Fruit fly (Drosophila melanogaster) whole organism, embryonic: ENCODE data around the gene Rbcn-3B.
A peak's percentile ranks its signal among the peaks of the same experiment; 100 is the strongest.

Experiments used
- CG10147 ChIP-seq: fragments of 200-800 bp; sonication (Bioruptor generic); optimal IDR thresholded peaks from 2 replicates; lab custom pipeline; 2019; ENCODE audit warnings: missing biosample characterization, mild to moderate bottlenecking, missing genetic modification characterization, moderate library complexity
- CG1024 ChIP-seq: fragments of 200-800 bp; sonication (Bioruptor generic); IDR thresholded peaks from 2 replicates; pipeline ENCODE4 v1.3.6; 2022; ENCODE audit warnings: missing biosample characterization, missing genetic modification characterization
- CG10321 ChIP-seq: fragments of 200-800 bp; sonication (Bioruptor generic); IDR thresholded peaks from 2 replicates; pipeline ENCODE4 v1.3.6; 2022; ENCODE audit warnings: missing biosample characterization, missing genetic modification characterization
- CG10462 ChIP-seq: fragments of 200-800 bp; sonication (Bioruptor generic); optimal IDR thresholded peaks from 2 replicates; lab custom pipeline; 2016; ENCODE audit warnings: missing biosample characterization, missing genetic modification characterization
- CG11085 ChIP-seq: fragments of 200-800 bp; sonication (Bioruptor generic); IDR thresholded peaks from 2 replicates; pipeline ENCODE4 v1.3.6; 2022; ENCODE audit warnings: missing biosample characterization, missing genetic modification characterization
- CG12104 ChIP-seq: fragments of 200-800 bp; sonication (Bioruptor generic); optimal IDR thresholded peaks from 3 replicates; lab custom pipeline; 2016; ENCODE audit warnings: missing biosample characterization, missing genetic modification characterization
- CG14014 ChIP-seq: fragments of 200-800 bp; sonication (Bioruptor generic); IDR thresholded peaks from 2 replicates; pipeline ENCODE4 v1.3.6; 2022; ENCODE audit warnings: missing biosample characterization, missing genetic modification characterization
- CG14050 ChIP-seq: fragments of 200-800 bp; sonication (Bioruptor generic); IDR thresholded peaks from 3 replicates; pipeline ENCODE4 v1.3.6; 2022; ENCODE audit warnings: missing biosample characterization, missing genetic modification characterization
- CG15011 ChIP-seq: fragments of 200-800 bp; sonication (Bioruptor generic); optimal IDR thresholded peaks from 3 replicates; lab custom pipeline; 2018; ENCODE audit warnings: missing biosample characterization, mild to moderate bottlenecking, missing genetic modification characterization
- CG15696 ChIP-seq: fragments of 200-800 bp; sonication (Bioruptor generic); optimal IDR thresholded peaks from 2 replicates; lab custom pipeline; 2019; ENCODE audit warnings: missing biosample characterization, mild to moderate bottlenecking, missing genetic modification characterization, moderate library complexity
- CG16815 ChIP-seq: fragments of 200-800 bp; sonication (Bioruptor generic); optimal IDR thresholded peaks from 3 replicates; lab custom pipeline; 2017; ENCODE audit warnings: missing biosample characterization, mild to moderate bottlenecking, missing genetic modification characterization
- CG17612 ChIP-seq: fragments of 200-800 bp; sonication (Bioruptor generic); IDR thresholded peaks from 2 replicates; pipeline ENCODE4 v1.3.6; 2022; ENCODE audit warnings: missing biosample characterization, missing genetic modification characterization
- CG32532 ChIP-seq: fragments of 200-800 bp; sonication (Bioruptor generic); IDR thresholded peaks from 2 replicates; pipeline ENCODE4 v1.3.6; 2022; ENCODE audit warnings: missing biosample characterization, missing genetic modification characterization
- CG34422 ChIP-seq: fragments of 200-800 bp; sonication (Bioruptor generic); IDR thresholded peaks from 3 replicates; pipeline ENCODE4 v1.3.6; 2022; ENCODE audit warnings: missing biosample characterization, missing genetic modification characterization
- CG4707 ChIP-seq: fragments of 200-800 bp; sonication (Bioruptor generic); optimal IDR thresholded peaks from 2 replicates; lab custom pipeline; 2018; ENCODE audit warnings: missing biosample characterization, mild to moderate bottlenecking, missing genetic modification characterization, moderate library complexity
- CG6272 ChIP-seq: fragments of 200-800 bp; sonication (Bioruptor generic); IDR thresholded peaks from 2 replicates; pipeline ENCODE4 v1.3.6; 2022; ENCODE audit warnings: missing biosample characterization, missing genetic modification characterization
- CG6683 ChIP-seq: fragments of 200-800 bp; sonication (Bioruptor generic); optimal IDR thresholded peaks from 2 replicates; lab custom pipeline; 2017; ENCODE audit warnings: missing biosample characterization, mild to moderate bottlenecking, missing genetic modification characterization, missing genetic modification reagents
- CG7357 ChIP-seq: fragments of 200-800 bp; sonication (Bioruptor generic); IDR thresholded peaks from 3 replicates; pipeline ENCODE4 v1.3.6; 2022; ENCODE audit warnings: missing biosample characterization, missing genetic modification characterization
- CG7745 ChIP-seq: fragments of 200-800 bp; sonication (Bioruptor generic); optimal IDR thresholded peaks from 2 replicates; lab custom pipeline; 2018; ENCODE audit warnings: missing biosample characterization, mild to moderate bottlenecking, missing genetic modification characterization, moderate library complexity
- CG7786 ChIP-seq: fragments of 200-800 bp; sonication (Bioruptor generic); optimal IDR thresholded peaks from 2 replicates; lab custom pipeline; 2016; ENCODE audit warnings: missing biosample characterization, missing genetic modification characterization
- CG7987 ChIP-seq: fragments of 200-800 bp; sonication (Bioruptor generic); optimal IDR thresholded peaks from 2 replicates; lab custom pipeline; 2018; ENCODE audit warnings: missing biosample characterization, mild to moderate bottlenecking, missing genetic modification characterization, moderate library complexity
- CG8089 ChIP-seq: fragments of 200-800 bp; sonication (Bioruptor generic); optimal IDR thresholded peaks from 3 replicates; lab custom pipeline; 2016; ENCODE audit warnings: missing biosample characterization, missing genetic modification characterization
- CG8281 ChIP-seq: fragments of 200-800 bp; sonication (Bioruptor generic); optimal IDR thresholded peaks from 2 replicates; lab custom pipeline; 2018; ENCODE audit warnings: missing biosample characterization, mild to moderate bottlenecking, missing genetic modification characterization, moderate library complexity
- Hr78 ChIP-seq, 2 experiments: fragments of 200-800 bp in 1 of 2; fragments of >200 bp in 1 of 2; sonication (Bioruptor generic) in 1 of 2; optimal IDR thresholded peaks; 2 replicates each; lab custom pipeline; 2017 to 2019; ENCODE audit warnings: missing biosample characterization in 2 of 2, missing genetic modification characterization in 2 of 2, mild to moderate bottlenecking in 1 of 2, moderate library complexity in 1 of 2
- Max ChIP-seq: fragments of 200-800 bp; sonication (Bioruptor generic); optimal IDR thresholded peaks from 2 replicates; lab custom pipeline; 2016; ENCODE audit warnings: missing biosample characterization, mild to moderate bottlenecking, missing genetic modification characterization
- NC2β ChIP-seq: fragments of 200-800 bp; sonication (Bioruptor generic); optimal IDR thresholded peaks from 2 replicates; lab custom pipeline; 2016; ENCODE audit warnings: missing biosample characterization, missing genetic modification characterization
- NK7.1 ChIP-seq: fragments of 200-800 bp; sonication (Bioruptor generic); optimal IDR thresholded peaks from 3 replicates; lab custom pipeline; 2016; ENCODE audit warnings: missing biosample characterization, missing genetic modification characterization
- Nf-YB ChIP-seq: fragments of 200-800 bp; sonication (Bioruptor generic); optimal IDR thresholded peaks from 3 replicates; lab custom pipeline; 2019; ENCODE audit warnings: missing biosample characterization, mild to moderate bottlenecking, missing genetic modification characterization, moderate library complexity
- Poxn ChIP-seq: fragments of 200-800 bp; sonication (Bioruptor generic); IDR thresholded peaks from 2 replicates; pipeline ENCODE4 v1.3.6; 2022; ENCODE audit warnings: missing biosample characterization, missing genetic modification characterization
- Stat92E ChIP-seq, 3 experiments: fragments of >200 bp in 2 of 3; fragments of 200-800 bp in 1 of 3; sonication (Bioruptor generic) in 1 of 3; optimal IDR thresholded peaks; 2 replicates each; lab custom pipeline; 2017 to 2019; ENCODE audit warnings: missing biosample characterization in 3 of 3, missing genetic modification characterization in 3 of 3, mild to moderate bottlenecking in 1 of 3, moderate library complexity in 1 of 3
- Xbp1 ChIP-seq: fragments of 200-800 bp; sonication (Bioruptor generic); optimal IDR thresholded peaks from 3 replicates; lab custom pipeline; 2016; ENCODE audit warnings: missing biosample characterization, mild to moderate bottlenecking, missing genetic modification characterization
- ab ChIP-seq: fragments of 200-800 bp; sonication (Bioruptor generic); optimal IDR thresholded peaks from 2 replicates; lab custom pipeline; 2016; ENCODE audit warnings: missing biosample characterization, missing genetic modification characterization
- ac ChIP-seq: fragments of 200-800 bp; sonication (Bioruptor generic); optimal IDR thresholded peaks from 3 replicates; lab custom pipeline; 2017; ENCODE audit warnings: missing biosample characterization, mild to moderate bottlenecking, missing genetic modification characterization
- bbx ChIP-seq: fragments of 200-800 bp; sonication (Bioruptor generic); IDR thresholded peaks from 2 replicates; pipeline ENCODE4 v1.3.6; 2022; ENCODE audit warnings: missing biosample characterization, missing genetic modification characterization; ENCODE audit not compliant: partially characterized antibody
- btn ChIP-seq: fragments of 200-800 bp; sonication (Bioruptor generic); optimal IDR thresholded peaks from 2 replicates; lab custom pipeline; 2016; ENCODE audit warnings: missing biosample characterization, missing genetic modification characterization
- dmrt99B ChIP-seq: fragments of 200-800 bp; sonication (Bioruptor generic); optimal IDR thresholded peaks from 2 replicates; lab custom pipeline; 2018; ENCODE audit warnings: missing biosample characterization, mild to moderate bottlenecking, missing genetic modification characterization, moderate library complexity
- fd3F ChIP-seq: fragments of 200-800 bp; sonication (Bioruptor generic); optimal IDR thresholded peaks from 2 replicates; lab custom pipeline; 2018; ENCODE audit warnings: missing biosample characterization, mild to moderate bottlenecking, missing genetic modification characterization, moderate library complexity
- inv ChIP-seq: fragments of 200-800 bp; sonication (Bioruptor generic); IDR thresholded peaks from 2 replicates; pipeline ENCODE4 v1.3.6; 2022; ENCODE audit warnings: missing biosample characterization, missing genetic modification characterization; ENCODE audit not compliant: partially characterized antibody
- jumu ChIP-seq: fragments of 200-800 bp; sonication (Bioruptor generic); optimal IDR thresholded peaks from 3 replicates; lab custom pipeline; 2016; ENCODE audit warnings: missing biosample characterization, missing genetic modification characterization
- maf-S ChIP-seq: fragments of 200-800 bp; sonication (Bioruptor generic); optimal IDR thresholded peaks from 2 replicates; lab custom pipeline; 2016; ENCODE audit warnings: missing biosample characterization, missing genetic modification characterization
- mld ChIP-seq: fragments of 200-800 bp; sonication (Bioruptor generic); IDR thresholded peaks from 3 replicates; pipeline ENCODE4 v1.3.6; 2022; ENCODE audit warnings: missing biosample characterization, missing genetic modification characterization; ENCODE audit not compliant: partially characterized antibody
- org-1 ChIP-seq: fragments of 200-800 bp; sonication (Bioruptor generic); optimal IDR thresholded peaks from 2 replicates; lab custom pipeline; 2017; ENCODE audit warnings: missing biosample characterization, missing genetic modification characterization
- phol ChIP-seq: fragments of 200-800 bp; sonication (Bioruptor generic); optimal IDR thresholded peaks from 3 replicates; lab custom pipeline; 2018; ENCODE audit warnings: missing biosample characterization, mild to moderate bottlenecking, missing genetic modification characterization, moderate library complexity
- pita ChIP-seq: fragments of 200-800 bp; sonication (Bioruptor generic); optimal IDR thresholded peaks from 2 replicates; lab custom pipeline; 2017; ENCODE audit warnings: missing biosample characterization, mild to moderate bottlenecking, missing genetic modification characterization
- scrt ChIP-seq: fragments of 200-800 bp; sonication (Bioruptor generic); optimal IDR thresholded peaks from 2 replicates; lab custom pipeline; 2018; ENCODE audit warnings: missing biosample characterization, mild to moderate bottlenecking, missing genetic modification characterization, moderate library complexity
- trh ChIP-seq: fragments of 200-800 bp; sonication (Bioruptor generic); optimal IDR thresholded peaks from 2 replicates; lab custom pipeline; 2016; ENCODE audit warnings: missing biosample characterization, missing genetic modification characterization
- tup ChIP-seq: fragments of 200-800 bp; sonication (Bioruptor generic); optimal IDR thresholded peaks from 2 replicates; lab custom pipeline; 2016; ENCODE audit warnings: missing biosample characterization, mild to moderate bottlenecking, missing genetic modification characterization, moderate library complexity
- vvl ChIP-seq: fragments of 200-800 bp; sonication (Bioruptor generic); IDR thresholded peaks from 2 replicates; pipeline ENCODE4 v1.3.6; 2022; ENCODE audit warnings: missing biosample characterization, missing genetic modification characterization
- wor ChIP-seq: fragments of 200-800 bp; sonication (Bioruptor generic); IDR thresholded peaks from 2 replicates; pipeline ENCODE4 v1.3.6; 2022; ENCODE audit warnings: missing biosample characterization, missing genetic modification characterization

The Rbcn-3B gene

dm6 chrX:1861620-1862184, 47.0 kb upstream of the Rbcn-3B start, which contains the start of gene deltaCOP (continued):
- TF ChIP-seq dmrt99B (tag; lab: Kevin White, UChicago) (no peak), CG7786 (GFP tag; lab: Kevin White, UChicago) (peak; percentile 93), CG11085 (GFP tag; lab: Robert Waterston, UW) (peak; percentile 71), Nf-YB (GFP tag; lab: Kevin White, UChicago) (peak; percentile 50), CG14014 (GFP tag; lab: Robert Waterston, UW) (peak; percentile 83), CG34422 (GFP tag; lab: Robert Waterston, UW) (peak; percentile 85; the same call in 2 of the 3 replicates), CG15696 (tag; lab: Kevin White, UChicago) (peak; percentile 50), inv (GFP tag; lab: Robert Waterston, UW) (no peak), fd3F (GFP tag; lab: Kevin White, UChicago) (peak; percentile 62), ac (no peak), CG16815 (GFP tag; lab: Kevin White, UChicago) (peak; percentile 75), CG10321 (no peak), maf-S (GFP tag; lab: Kevin White, UChicago) (peak; percentile 88), CG17612 (GFP tag; lab: Robert Waterston, UW) (0 out of 2 replicates have a peak, but pooled peaks have one; percentile 43), Poxn (no peak), bbx (GFP tag; lab: Robert Waterston, UW) (peak; percentile 17; the same call in 1 of the 2 replicates), CG8089 (GFP tag; lab: Kevin White, UChicago) (peak; percentile 88), trh (GFP tag; lab: Kevin White, UChicago) (peak; percentile 70), CG10462 (GFP tag; lab: Kevin White, UChicago) (peak; percentile 66), CG7745 (tag; lab: Kevin White, UChicago) (no peak), CG6683 (GFP tag; lab: Kevin White, UChicago) (peak; percentile 41), CG7987 (GFP tag; lab: Kevin White, UChicago) (peak; percentile 23), tup (GFP tag; lab: Kevin White, UChicago) (peak; percentile 61), jumu (GFP tag; lab: Kevin White, UChicago) (peak; percentile 91), CG12104 (GFP tag; lab: Kevin White, UChicago) (peak; percentile 63), CG6272 (GFP tag; lab: Robert Waterston, UW) (peak; percentile 59), Max (GFP tag; lab: Kevin White, UChicago) (peak; percentile 88), btn (GFP tag; lab: Kevin White, UChicago) (peak; percentile 69), CG4707 (GFP tag; lab: Kevin White, UChicago) (no peak), mld (GFP tag; lab: Robert Waterston, UW) (no peak), wor (GFP tag; lab: Robert Waterston, UW) (peak; percentile 75), Hr78 (GFP tag; optimal IDR thresholded peaks at IDR 0.05; lab: Kevin White, UChicago) (peak in 1 of 2 experiments; percentile 2), CG1024 (GFP tag; lab: Robert Waterston, UW) (peak; percentile 52; the same call in 1 of the 2 replicates), org-1 (GFP tag; lab: Kevin White, UChicago) (peak; percentile 59), CG8281 (no peak), phol (tag; lab: Kevin White, UChicago) (peak; percentile 84), CG14050 (GFP tag; lab: Robert Waterston, UW) (peak; percentile 71), CG15011 (GFP tag; lab: Kevin White, UChicago) (no peak), ab (GFP tag; lab: Kevin White, UChicago) (no peak), Xbp1 (peak; percentile 93), vvl (GFP tag; lab: Robert Waterston, UW) (peak; percentile 84), NC2β (GFP tag; lab: Kevin White, UChicago) (peak; percentile 89), CG32532 (peak; percentile 87), NK7.1 (GFP tag; lab: Kevin White, UChicago) (peak; percentile 78), pita (GFP tag; lab: Kevin White, UChicago) (no peak), scrt (GFP tag; lab: Kevin White, UChicago) (no peak), CG10147 (no peak), Stat92E (GFP tag; optimal IDR thresholded peaks at IDR 0.05; lab: Kevin White, UChicago) (no peak), CG7357 (GFP tag; lab: Robert Waterston, UW) (peak; percentile 66; the same call in 2 of the 3 replicates)
